Worm (Caenorhabditis elegans) whole organism, young adult: ENCODE data around the gene M70.2.
A peak's percentile ranks its signal among the peaks of the same experiment; 100 is the strongest.

ENCODE experiments used
- T07F8.4 ChIP-seq: sonication (generic microtip); optimal IDR thresholded peaks from 2 replicates; lab custom pipeline; 2016; ENCODE audit warnings: mild to moderate bottlenecking, missing genetic modification characterization, moderate library complexity, missing compliant biosample characterization
- Y67H2A.10 ChIP-seq: fragments of 200-800 bp; sonication (Bioruptor generic); conservative IDR thresholded peaks from 2 replicates; pipeline ENCODE4 v1.3.6; 2022; ENCODE audit warnings: missing genetic modification reagents, missing genetic modification characterization, missing compliant biosample characterization
- ZK185.1 ChIP-seq: sonication (generic microtip); optimal IDR thresholded peaks from 2 replicates; lab custom pipeline; 2016; ENCODE audit warnings: mild to moderate bottlenecking, missing genetic modification characterization, missing compliant biosample characterization; ENCODE audit not compliant: poor library complexity, severe bottlenecking
- ama-1 ChIP-seq, 3 experiments: fragments of 150-350 bp in 1 of 3; sonication (generic microtip) in 2 of 3; optimal IDR thresholded peaks; 2 replicates each; lab custom pipeline; 2014 to 2018; ENCODE audit warnings: missing biosample characterization in 2 of 3, missing genetic modification characterization in 2 of 3, missing genetic modification reagents in 2 of 3
- attf-6 ChIP-seq: fragments of 200-800 bp; sonication (Bioruptor generic); IDR thresholded peaks from 2 replicates; pipeline ENCODE4 v1.3.6; 2022; ENCODE audit warnings: missing genetic modification reagents, missing genetic modification characterization, missing compliant biosample characterization
- die-1 ChIP-seq: sonication (generic microtip); optimal IDR thresholded peaks from 2 replicates; lab custom pipeline; 2016; ENCODE audit warnings: missing genotype, mild to moderate bottlenecking, missing genetic modification characterization, missing compliant biosample characterization
- dpff-1 ChIP-seq: sonication (generic microtip); optimal IDR thresholded peaks from 2 replicates; lab custom pipeline; 2017; ENCODE audit warnings: mild to moderate bottlenecking, missing genetic modification characterization, missing compliant biosample characterization
- efl-1 ChIP-seq: fragments of 150-350 bp; optimal IDR thresholded peaks from 2 replicates; lab custom pipeline; 2014; ENCODE audit warnings: missing biosample characterization, missing genetic modification reagents, missing genetic modification characterization
- egrh-3 ChIP-seq: fragments of 200-800 bp; sonication (Bioruptor generic); IDR thresholded peaks from 2 replicates; pipeline ENCODE4 v1.3.6; 2022; ENCODE audit warnings: missing genetic modification reagents, missing genetic modification characterization, missing compliant biosample characterization
- nhr-120 ChIP-seq: fragments of 200-800 bp; sonication (Bioruptor generic); IDR thresholded peaks from 2 replicates; pipeline ENCODE4 v1.3.6; 2022; ENCODE audit warnings: missing genetic modification characterization, missing compliant biosample characterization
- rpc-1 ChIP-seq, 2 experiments: fragments of 150-350 bp in 1 of 2; sonication (generic microtip) in 1 of 2; optimal IDR thresholded peaks; 2 replicates each; lab custom pipeline; 2014 to 2018; ENCODE audit warnings: missing biosample characterization in 1 of 2, missing genetic modification characterization in 1 of 2, missing genetic modification reagents in 1 of 2, missing genotype in 1 of 2
- snpc-4 ChIP-seq, 5 experiments: fragments of 150-350 bp in 1 of 5; sonication (generic microtip) in 4 of 5; optimal IDR thresholded peaks; 2 replicates each; lab custom pipeline; 2014 to 2018; ENCODE audit warnings: missing genetic modification characterization in 5 of 5, missing biosample characterization in 3 of 5, antibody characterized with exemption in 2 of 5, mild to moderate bottlenecking in 2 of 5, missing compliant biosample characterization in 2 of 5, missing genotype in 2 of 5, moderate library complexity in 2 of 5, missing genetic modification reagents in 1 of 5

DNA sequence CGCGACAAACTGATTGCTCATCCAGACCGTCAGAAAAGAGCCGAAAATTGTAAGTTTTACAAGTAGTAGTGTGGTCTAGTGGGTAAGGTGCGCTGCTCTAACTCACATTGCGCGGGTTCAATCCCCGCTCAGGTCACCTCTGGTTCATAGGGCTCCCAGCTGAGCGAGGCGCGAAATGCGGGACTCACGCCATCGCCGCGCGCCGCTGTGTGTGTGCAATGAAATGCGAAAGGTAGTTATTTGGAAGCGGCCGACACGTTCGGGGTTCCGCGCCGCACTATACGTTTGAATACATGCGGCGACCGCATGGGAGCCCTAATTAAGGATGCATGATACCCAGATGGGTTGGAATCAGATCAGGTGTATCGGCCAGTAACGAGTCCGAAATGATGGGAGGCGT lies 3.3 kb downstream of the M70.2 start:
- TF ChIP-seq egrh-3 (GFP tag; lab: Robert Waterston, UW) (no peak; the same call in 1 of the 2 replicates), ama-1 (optimal IDR thresholded peaks at IDR 0.05; lab: Kevin White, UChicago) (no peak), ama-1 (GFP tag; optimal IDR thresholded peaks at IDR 0.05; lab: Kevin White, UChicago) (no peak), rpc-1 (optimal IDR thresholded peaks at IDR 0.05; lab: Kevin White, UChicago) (no peak), rpc-1 (tag; optimal IDR thresholded peaks at IDR 0.05; lab: Kevin White, UChicago) (peak; percentile 40), nhr-120 (GFP tag; lab: Robert Waterston, UW) (no peak), ZK185.1 (tag; lab: Kevin White, UChicago) (no peak), attf-6 (GFP tag; lab: Robert Waterston, UW) (no peak), snpc-4 (GFP tag; optimal IDR thresholded peaks at IDR 0.05; lab: Kevin White, UChicago) (no peak), snpc-4 (tag; optimal IDR thresholded peaks at IDR 0.05; lab: Kevin White, UChicago) (peak in 2 of 4 experiments; percentile 72 to 88), dpff-1 (tag; lab: Kevin White, UChicago) (no peak), T07F8.4 (tag; lab: Kevin White, UChicago) (no peak), Y67H2A.10 (GFP tag; lab: Robert Waterston, UW) (no peak), efl-1 (GFP tag; lab: Kevin White, UChicago) (no peak), die-1 (tag; lab: Kevin White, UChicago) (no peak)
